Worm (Caenorhabditis elegans): Measurements from ENCODE around the gene clec-55.
A peak's percentile ranks its signal among the peaks of the same experiment; 100 is the strongest.

The clec-55 gene

ce11 chrV:14482728-14483210 lies 3.7 kb downstream of the clec-55 start, which contains the start of gene R02D5.3:
R02D5.3 (plus strand) TSS chrV:14483160.
- no peak for TF ChIP-seq sem-2 (GFP tag; optimal IDR thresholded peaks at IDR 0.05)
- TF ChIP-seq unc-39 (tag; optimal IDR thresholded peaks at IDR 0.05) = no peak
- TF ChIP-seq ztf-11 (tag; optimal IDR thresholded peaks at IDR 0.05) = no peak

ce11 chrV:14484582-14484981 lies 5.5 kb downstream of the clec-55 start, which contains the start of gene R02D5.4:
R02D5.4 (minus strand) TSS chrV:14484682.
- TF ChIP-seq mab-5 (tag; optimal IDR thresholded peaks at IDR 0.05) (no peak), drap-1 (GFP tag; optimal IDR thresholded peaks at IDR 0.05) (no peak), tbx-8 (GFP tag; optimal IDR thresholded peaks at IDR 0.05) (no peak), unc-62 (GFP tag; optimal IDR thresholded peaks at IDR 0.05) (no peak)

- TF ChIP-seq elt-1 (tag; optimal IDR thresholded peaks at IDR 0.05; ENCODE audit: borderline replicate concordance, insufficient read depth) (no peak), ceh-39 (tag; optimal IDR thresholded peaks at IDR 0.05) (no peak), sptf-1 (tag; optimal IDR thresholded peaks at IDR 0.05) (peak; percentile 2), bed-3 (GFP tag; optimal IDR thresholded peaks at IDR 0.05) (no peak), ces-1 (GFP tag; optimal IDR thresholded peaks at IDR 0.05) (peak; percentile 92), mab-5 (tag; optimal IDR thresholded peaks at IDR 0.05) (no peak), snpc-4 (tag; optimal IDR thresholded peaks at IDR 0.05) (no peak), mls-2 (tag; optimal IDR thresholded peaks at IDR 0.05) (no peak), nhr-237 (tag; optimal IDR thresholded peaks at IDR 0.05) (no peak), drap-1 (GFP tag; optimal IDR thresholded peaks at IDR 0.05) (peak; percentile 55), lin-32 (GFP tag; optimal IDR thresholded peaks at IDR 0.05) (no peak), ceh-83 (GFP tag; optimal IDR thresholded peaks at IDR 0.05) (no peak), elt-3 (tag; optimal IDR thresholded peaks at IDR 0.05) (no peak), lsy-2 (tag; optimal IDR thresholded peaks at IDR 0.05) (no peak), ceh-43 (GFP tag; optimal IDR thresholded peaks at IDR 0.05) (no peak), blmp-1 (tag; optimal IDR thresholded peaks at IDR 0.05) (no peak), flh-1 (GFP tag; optimal IDR thresholded peaks at IDR 0.05) (no peak), unc-120 (tag; optimal IDR thresholded peaks at IDR 0.05; ENCODE audit: poor library complexity, severe bottlenecking) (no peak), sem-2 (GFP tag; optimal IDR thresholded peaks at IDR 0.05) (no peak), nhr-2 (tag; optimal IDR thresholded peaks at IDR 0.05) (no peak), pha-4 (tag; optimal IDR thresholded peaks at IDR 0.05) (no peak), mep-1 (tag; optimal IDR thresholded peaks at IDR 0.05) (no peak), nhr-28 (tag; optimal IDR thresholded peaks at IDR 0.05) (no peak), unc-62 (GFP tag; optimal IDR thresholded peaks at IDR 0.05) (no peak)
Measured at ce11 chrV:14491097-14491496, 12.0 kb downstream of the clec-55 start.

- TF ChIP-seq nhr-237 (tag; optimal IDR thresholded peaks at IDR 0.05) = no peak
- no peak for TF ChIP-seq bed-3 (GFP tag; optimal IDR thresholded peaks at IDR 0.05)
- TF ChIP-seq unc-39 (tag; optimal IDR thresholded peaks at IDR 0.05) = no peak
- no peak for TF ChIP-seq lin-32 (GFP tag; optimal IDR thresholded peaks at IDR 0.05)
- no peak for TF ChIP-seq mep-1 (tag; optimal IDR thresholded peaks at IDR 0.05)
- no peak for TF ChIP-seq unc-120 (tag; optimal IDR thresholded peaks at IDR 0.05; ENCODE audit: poor library complexity, severe bottlenecking)
- TF ChIP-seq mab-5 (tag; optimal IDR thresholded peaks at IDR 0.05) = no peak
- TF ChIP-seq lsy-2 (tag; optimal IDR thresholded peaks at IDR 0.05) = no peak
- TF ChIP-seq nhr-12 (tag; optimal IDR thresholded peaks at IDR 0.05) = no peak
- TF ChIP-seq elt-1 (tag; optimal IDR thresholded peaks at IDR 0.05; ENCODE audit: borderline replicate concordance, insufficient read depth) = no peak
- no peak for TF ChIP-seq pha-4 (tag; optimal IDR thresholded peaks at IDR 0.05)
- no peak for TF ChIP-seq lin-13 (tag; optimal IDR thresholded peaks at IDR 0.05)
- TF ChIP-seq M03D4.4 (tag; optimal IDR thresholded peaks at IDR 0.05) = no peak
- no peak for TF ChIP-seq ceh-39 (tag; optimal IDR thresholded peaks at IDR 0.05)
- TF ChIP-seq nhr-28 (tag; optimal IDR thresholded peaks at IDR 0.05) = no peak
- TF ChIP-seq ham-2 (GFP tag; optimal IDR thresholded peaks at IDR 0.05) = no peak
- TF ChIP-seq cnd-1 (tag; optimal IDR thresholded peaks at IDR 0.05) = no peak
- TF ChIP-seq ceh-83 (GFP tag; optimal IDR thresholded peaks at IDR 0.05) = no peak
- no peak for TF ChIP-seq sem-2 (GFP tag; optimal IDR thresholded peaks at IDR 0.05)
Measured at ce11 chrV:14493665-14494064, 14.6 kb downstream of the clec-55 start.

- no peak for TF ChIP-seq ceh-39 (tag; optimal IDR thresholded peaks at IDR 0.05)
- TF ChIP-seq elt-1 (tag; optimal IDR thresholded peaks at IDR 0.05; ENCODE audit: borderline replicate concordance, insufficient read depth) = peak; percentile 25
- TF ChIP-seq nhr-28 (tag; optimal IDR thresholded peaks at IDR 0.05) = no peak
- no peak for TF ChIP-seq zip-8 (tag; optimal IDR thresholded peaks at IDR 0.05)
- TF ChIP-seq snpc-4 (tag; optimal IDR thresholded peaks at IDR 0.05) = no peak
- TF ChIP-seq sptf-1 (tag; optimal IDR thresholded peaks at IDR 0.05) = no peak
- no peak for TF ChIP-seq unc-62 (GFP tag; optimal IDR thresholded peaks at IDR 0.05)
- TF ChIP-seq nhr-76 (tag; optimal IDR thresholded peaks at IDR 0.05) = no peak
- no peak for TF ChIP-seq lin-32 (GFP tag; optimal IDR thresholded peaks at IDR 0.05)
- peak; percentile 89 for TF ChIP-seq blmp-1 (tag; optimal IDR thresholded peaks at IDR 0.05)
Measured at ce11 chrV:14495493-14495892, 16.4 kb downstream of the clec-55 start.
